Worm (Caenorhabditis elegans) whole organism, late embryonic: ENCODE data around the gene lin-24.

Experiments
- C08G9.2 ChIP-seq: sonication (generic microtip); optimal IDR thresholded peaks from 2 replicates; lab custom pipeline; 2016; ENCODE audit warnings: mild to moderate bottlenecking, missing genetic modification characterization, moderate library complexity, missing compliant biosample characterization
- C38D4.7 ChIP-seq: fragments of 200-800 bp; sonication (Bioruptor generic); optimal IDR thresholded peaks from 2 replicates; lab custom pipeline; 2018; ENCODE audit warnings: mild to moderate bottlenecking, missing genetic modification characterization, moderate library complexity, missing compliant biosample characterization
- F13H6.1 ChIP-seq: sonication (generic microtip); optimal IDR thresholded peaks from 2 replicates; lab custom pipeline; 2016; ENCODE audit warnings: missing genetic modification characterization, missing compliant biosample characterization
- K02D7.2 ChIP-seq: sonication (generic microtip); optimal IDR thresholded peaks from 2 replicates; lab custom pipeline; 2017; ENCODE audit warnings: mild to moderate bottlenecking, missing genetic modification characterization, missing compliant biosample characterization
- K09A11.1 ChIP-seq: sonication (generic microtip); optimal IDR thresholded peaks from 2 replicates; lab custom pipeline; 2017; ENCODE audit warnings: antibody characterized with exemption, mild to moderate bottlenecking, missing genetic modification characterization, missing compliant biosample characterization; ENCODE audit not compliant: insufficient read depth
- ahr-1 ChIP-seq: sonication (generic microtip); optimal IDR thresholded peaks from 2 replicates; lab custom pipeline; 2016; ENCODE audit warnings: missing genetic modification characterization, missing compliant biosample characterization
- ama-1 ChIP-seq: fragments of 150-350 bp; optimal IDR thresholded peaks from 2 replicates; lab custom pipeline; 2014
- ceh-14 ChIP-seq: sonication (generic microtip); optimal IDR thresholded peaks from 2 replicates; lab custom pipeline; 2016; ENCODE audit warnings: missing genotype, missing genetic modification characterization, missing compliant biosample characterization
- ceh-18 ChIP-seq: sonication (generic microtip); optimal IDR thresholded peaks from 2 replicates; lab custom pipeline; 2016; ENCODE audit warnings: missing genetic modification characterization, missing compliant biosample characterization
- ceh-2 ChIP-seq: sonication (generic microtip); optimal IDR thresholded peaks from 2 replicates; lab custom pipeline; 2016; ENCODE audit warnings: missing genotype, missing genetic modification characterization, missing compliant biosample characterization
- ceh-24 ChIP-seq: sonication (generic microtip); optimal IDR thresholded peaks from 2 replicates; lab custom pipeline; 2016; ENCODE audit warnings: mild to moderate bottlenecking, missing genetic modification characterization, missing compliant biosample characterization
- ceh-30 ChIP-seq: fragments of 150-350 bp; optimal IDR thresholded peaks from 2 replicates; lab custom pipeline; 2014; ENCODE audit warnings: missing biosample characterization, missing genetic modification characterization
- ceh-31 ChIP-seq: sonication (generic microtip); optimal IDR thresholded peaks from 2 replicates; lab custom pipeline; 2016; ENCODE audit warnings: missing genetic modification characterization, missing compliant biosample characterization
- ceh-34 ChIP-seq: sonication (generic microtip); optimal IDR thresholded peaks from 2 replicates; lab custom pipeline; 2016; ENCODE audit warnings: mild to moderate bottlenecking, missing genetic modification characterization, missing compliant biosample characterization
- ceh-45 ChIP-seq: fragments of 200-800 bp; sonication (Bioruptor generic); IDR thresholded peaks from 2 replicates; pipeline ENCODE4 v1.3.6; 2022; ENCODE audit warnings: missing genetic modification reagents, missing genetic modification characterization, missing compliant biosample characterization
- ceh-48 ChIP-seq: sonication (generic microtip); optimal IDR thresholded peaks from 2 replicates; lab custom pipeline; 2016; ENCODE audit warnings: missing genetic modification characterization, inconsistent platforms, missing compliant biosample characterization
- ceh-9 ChIP-seq: sonication (generic microtip); optimal IDR thresholded peaks from 2 replicates; lab custom pipeline; 2016; ENCODE audit warnings: mild to moderate bottlenecking, missing genetic modification characterization, inconsistent platforms, missing compliant biosample characterization
- che-1 ChIP-seq: sonication (generic microtip); optimal IDR thresholded peaks from 2 replicates; lab custom pipeline; 2016; ENCODE audit warnings: mild to moderate bottlenecking, missing genetic modification characterization, missing compliant biosample characterization
- dve-1 ChIP-seq: sonication (generic microtip); optimal IDR thresholded peaks from 2 replicates; lab custom pipeline; 2017; ENCODE audit warnings: antibody characterized with exemption, mild to moderate bottlenecking, missing genetic modification characterization, missing compliant biosample characterization
- elt-2 ChIP-seq: sonication (generic microtip); optimal IDR thresholded peaks from 2 replicates; lab custom pipeline; 2016; ENCODE audit warnings: missing genetic modification reagents, missing genetic modification characterization, missing compliant biosample characterization
- elt-4 ChIP-seq: sonication (generic microtip); optimal IDR thresholded peaks from 2 replicates; lab custom pipeline; 2016; ENCODE audit warnings: missing genetic modification characterization, missing compliant biosample characterization
- fax-1 ChIP-seq: sonication (generic microtip); optimal IDR thresholded peaks from 2 replicates; lab custom pipeline; 2016; ENCODE audit warnings: missing genotype, missing genetic modification characterization, missing compliant biosample characterization
- fkh-6 ChIP-seq: sonication (generic microtip); optimal IDR thresholded peaks from 2 replicates; lab custom pipeline; 2016; ENCODE audit warnings: missing genetic modification characterization, missing compliant biosample characterization
- gmeb-2 ChIP-seq: sonication (generic microtip); optimal IDR thresholded peaks from 2 replicates; lab custom pipeline; 2016; ENCODE audit warnings: missing genetic modification characterization, inconsistent platforms, missing compliant biosample characterization
- hlh-13 ChIP-seq: fragments of 200-800 bp; sonication (Bioruptor generic); optimal IDR thresholded peaks from 2 replicates; lab custom pipeline; 2018; ENCODE audit warnings: mild to moderate bottlenecking, missing genetic modification characterization, missing compliant biosample characterization
- hlh-8 ChIP-seq: sonication (generic microtip); optimal IDR thresholded peaks from 2 replicates; lab custom pipeline; 2016; ENCODE audit warnings: missing genotype, missing genetic modification characterization, missing compliant biosample characterization
- mec-3 ChIP-seq: sonication (generic microtip); optimal IDR thresholded peaks from 2 replicates; lab custom pipeline; 2016; ENCODE audit warnings: borderline replicate concordance, missing genetic modification characterization, missing compliant biosample characterization
- nhr-232 ChIP-seq: sonication (generic microtip); optimal IDR thresholded peaks from 2 replicates; lab custom pipeline; 2016; ENCODE audit warnings: missing genetic modification characterization, missing compliant biosample characterization
- pag-3 ChIP-seq: sonication (generic microtip); optimal IDR thresholded peaks from 2 replicates; lab custom pipeline; 2016; ENCODE audit warnings: missing compliant biosample characterization, missing genetic modification characterization, borderline replicate concordance
- pat-9 ChIP-seq: fragments of 200-800 bp; sonication (Bioruptor generic); optimal IDR thresholded peaks from 2 replicates; lab custom pipeline; 2018; ENCODE audit warnings: mild to moderate bottlenecking, missing genetic modification characterization, moderate library complexity, missing compliant biosample characterization
- pha-4 ChIP-seq: fragments of 150-350 bp; optimal IDR thresholded peaks from 2 replicates; lab custom pipeline; 2018; ENCODE audit warnings: missing biosample characterization, missing genetic modification reagents, missing genetic modification characterization
- ref-2 ChIP-seq: sonication (generic microtip); optimal IDR thresholded peaks from 2 replicates; lab custom pipeline; 2016; ENCODE audit warnings: missing genetic modification characterization, missing compliant biosample characterization
- rnt-1 ChIP-seq: sonication (generic microtip); optimal IDR thresholded peaks from 2 replicates; lab custom pipeline; 2016; ENCODE audit warnings: missing genetic modification characterization, missing compliant biosample characterization
- sox-2 ChIP-seq: fragments of 200-800 bp; sonication (Bioruptor generic); IDR thresholded peaks from 2 replicates; pipeline ENCODE4 v1.3.6; 2022; ENCODE audit warnings: missing genetic modification reagents, missing genetic modification characterization, missing compliant biosample characterization
- sox-4 ChIP-seq: sonication (generic microtip); optimal IDR thresholded peaks from 2 replicates; lab custom pipeline; 2017; ENCODE audit warnings: mild to moderate bottlenecking, missing genetic modification characterization, inconsistent platforms, missing compliant biosample characterization
- tbx-2 ChIP-seq: sonication (generic microtip); optimal IDR thresholded peaks from 2 replicates; lab custom pipeline; 2016; ENCODE audit warnings: missing genetic modification characterization, missing compliant biosample characterization
- tbx-7 ChIP-seq: sonication (generic microtip); optimal IDR thresholded peaks from 2 replicates; lab custom pipeline; 2016; ENCODE audit warnings: missing genotype, missing genetic modification characterization, missing compliant biosample characterization
- ttx-3 ChIP-seq: sonication (generic microtip); optimal IDR thresholded peaks from 2 replicates; lab custom pipeline; 2016; ENCODE audit warnings: missing genetic modification reagents, missing genetic modification characterization, missing compliant biosample characterization
- unc-3 ChIP-seq, 2 experiments: fragments of 200-800 bp in 1 of 2; sonication (Bioruptor generic) in 1 of 2; sonication (generic microtip) in 1 of 2; conservative IDR thresholded peaks in 1 of 2; optimal IDR thresholded peaks in 1 of 2; 2 replicates each; pipeline versions ENCODE4 v1.3.6 to Lab custom; 2016 to 2022; ENCODE audit warnings: missing compliant biosample characterization in 2 of 2, missing genetic modification characterization in 2 of 2, missing genetic modification reagents in 1 of 2
- unc-55 ChIP-seq: sonication (generic microtip); optimal IDR thresholded peaks from 2 replicates; lab custom pipeline; 2017; ENCODE audit warnings: missing biosample characterization, missing genetic modification reagents, missing genetic modification characterization
- unc-86 ChIP-seq: sonication (generic microtip); optimal IDR thresholded peaks from 2 replicates; lab custom pipeline; 2016; ENCODE audit warnings: missing genetic modification characterization, missing compliant biosample characterization
- ztf-16 ChIP-seq: sonication (generic microtip); optimal IDR thresholded peaks from 2 replicates; lab custom pipeline; 2017; ENCODE audit warnings: missing genetic modification characterization, missing compliant biosample characterization

The lin-24 gene

ce11 chrIV:12096479-12096878, 32.8 kb upstream of the lin-24 start, which contains the start of gene mon-2:
Gene mon-2, plus strand, starts transcription at chrIV:12096779.
- no peak for TF ChIP-seq ceh-30 (tag; lab: Kevin White, UChicago)
- TF ChIP-seq hlh-8 (tag; lab: Kevin White, UChicago): no peak
- TF ChIP-seq ceh-2 (tag; lab: Kevin White, UChicago): no peak
- no peak for TF ChIP-seq fkh-6 (tag; lab: Kevin White, UChicago)
- TF ChIP-seq rnt-1 (tag; lab: Kevin White, UChicago): no peak
- TF ChIP-seq ceh-48 (tag; lab: Kevin White, UChicago): no peak
- TF ChIP-seq dve-1 (tag; lab: Kevin White, UChicago): no peak
- TF ChIP-seq tbx-7: no peak
- TF ChIP-seq nhr-232: no peak
- TF ChIP-seq pat-9 (tag; lab: Kevin White, UChicago): no peak
- no peak for TF ChIP-seq K09A11.1
- TF ChIP-seq F13H6.1 (tag; lab: Kevin White, UChicago): no peak
- TF ChIP-seq unc-3 (GFP tag; conservative IDR thresholded peaks at IDR 0.05; lab: Robert Waterston, UW): no peak
- no peak for TF ChIP-seq unc-3 (tag; optimal IDR thresholded peaks at IDR 0.05; lab: Kevin White, UChicago)
- TF ChIP-seq ahr-1 (tag; lab: Kevin White, UChicago): no peak

- TF ChIP-seq ceh-14 (tag; lab: Kevin White, UChicago) (no peak), che-1 (no peak), pha-4 (tag; lab: Kevin White, UChicago) (no peak), pag-3 (tag; lab: Kevin White, UChicago) (no peak), fax-1 (tag; lab: Kevin White, UChicago) (no peak), sox-2 (GFP tag; lab: Robert Waterston, UW) (no peak), ceh-45 (GFP tag; lab: Robert Waterston, UW) (no peak), hlh-8 (tag; lab: Kevin White, UChicago) (no peak), tbx-2 (tag; lab: Kevin White, UChicago) (no peak), gmeb-2 (tag; lab: Kevin White, UChicago) (no peak), ceh-9 (tag; lab: Kevin White, UChicago) (no peak), ref-2 (no peak), C08G9.2 (no peak), K09A11.1 (no peak), ceh-31 (tag; lab: Kevin White, UChicago) (no peak), tbx-7 (no peak), ceh-24 (tag; lab: Kevin White, UChicago) (no peak), sox-4 (no peak), unc-55 (GFP tag; lab: Kevin White, UChicago) (no peak), ztf-16 (tag; lab: Kevin White, UChicago) (no peak)
These were observed 23.7 kb upstream of the lin-24 start, which contains the start of gene M18.3 for ce11 chrIV:12105558-12105957. Gene M18.3, plus strand, starts transcription at chrIV:12105858.

ce11 chrIV:12108984-12109657, 20.2 kb upstream of the lin-24 start:
- TF ChIP-seq elt-4 (tag; lab: Kevin White, UChicago) (peak; percentile 38), elt-2 (no peak), ztf-16 (tag; lab: Kevin White, UChicago) (no peak)

- TF ChIP-seq rnt-1 (tag; lab: Kevin White, UChicago): no peak
- TF ChIP-seq hlh-8 (tag; lab: Kevin White, UChicago): no peak
- TF ChIP-seq C38D4.7 (GFP tag; lab: Kevin White, UChicago): no peak
- no peak for TF ChIP-seq ama-1 (lab: Kevin White, UChicago)
- no peak for TF ChIP-seq che-1
- no peak for TF ChIP-seq tbx-7
- TF ChIP-seq mec-3 (tag; lab: Kevin White, UChicago): no peak
- no peak for TF ChIP-seq pha-4 (tag; lab: Kevin White, UChicago)
- no peak for TF ChIP-seq fax-1 (tag; lab: Kevin White, UChicago)
- no peak for TF ChIP-seq ttx-3
- no peak for TF ChIP-seq K02D7.2 (tag; lab: Kevin White, UChicago)
- no peak for TF ChIP-seq ceh-34
- no peak for TF ChIP-seq unc-86
- no peak for TF ChIP-seq hlh-13 (GFP tag; lab: Kevin White, UChicago)
- TF ChIP-seq elt-4 (tag; lab: Kevin White, UChicago): no peak
- TF ChIP-seq unc-55 (GFP tag; lab: Kevin White, UChicago): no peak
- no peak for TF ChIP-seq C08G9.2
- no peak for TF ChIP-seq ceh-45 (GFP tag; lab: Robert Waterston, UW)
- no peak for TF ChIP-seq ceh-18
- TF ChIP-seq fkh-6 (tag; lab: Kevin White, UChicago): no peak
These were observed 19.6 kb upstream of the lin-24 start for ce11 chrIV:12109743-12110142.
